Worm (Caenorhabditis elegans) whole organism, L2 larva: ENCODE data around the gene ZC190.6.

Experiments used
- ceh-82 ChIP-seq: fragments of 150-350 bp; optimal IDR thresholded peaks from 2 replicates; lab custom pipeline; 2014; ENCODE audit warnings: missing biosample characterization, missing genetic modification characterization
- elt-3 ChIP-seq: sonication (generic microtip); optimal IDR thresholded peaks from 2 replicates; lab custom pipeline; 2017; ENCODE audit warnings: missing biosample characterization, missing genetic modification characterization
- lin-39 ChIP-seq: fragments of 150-350 bp; optimal IDR thresholded peaks from 2 replicates; lab custom pipeline; 2014; ENCODE audit warnings: missing biosample characterization, missing genetic modification reagents, missing genetic modification characterization
- mdl-1 ChIP-seq, 2 experiments: fragments of 150-350 bp in 1 of 2; sonication (generic microtip) in 1 of 2; optimal IDR thresholded peaks; 2 replicates each; lab custom pipeline; 2017; ENCODE audit warnings: missing biosample characterization in 2 of 2, missing genetic modification characterization in 2 of 2
- nhr-10 ChIP-seq: sonication (generic microtip); optimal IDR thresholded peaks from 2 replicates; lab custom pipeline; 2017; ENCODE audit warnings: missing biosample characterization, missing genetic modification characterization
- unc-39 ChIP-seq: fragments of 150-350 bp; optimal IDR thresholded peaks from 2 replicates; lab custom pipeline; 2014; ENCODE audit warnings: missing biosample characterization, missing genetic modification characterization
- unc-55 ChIP-seq: fragments of 150-350 bp; sonication (generic microtip); optimal IDR thresholded peaks from 3 replicates; lab custom pipeline; 2014; ENCODE audit warnings: missing biosample characterization, missing genetic modification reagents, missing genetic modification characterization
- ztf-11 ChIP-seq: sonication (generic microtip); optimal IDR thresholded peaks from 2 replicates; lab custom pipeline; 2017; ENCODE audit warnings: missing biosample characterization, missing genetic modification characterization

- TF ChIP-seq unc-55 (GFP tag; lab: Kevin White, UChicago): no peak
- no peak for TF ChIP-seq lin-39 (tag; lab: Kevin White, UChicago)
- TF ChIP-seq elt-3: no peak
- no peak for TF ChIP-seq mdl-1 (tag; optimal IDR thresholded peaks at IDR 0.05; lab: Kevin White, UChicago)
- no peak for TF ChIP-seq nhr-10
- no peak for TF ChIP-seq ztf-11 (tag; lab: Kevin White, UChicago)
- TF ChIP-seq unc-39: no peak
- no peak for TF ChIP-seq ceh-82 (tag; lab: Kevin White, UChicago)
Observed at ce11 chrV:8657911-8658310, 19.2 kb downstream of the ZC190.6 start.
